Worm (Caenorhabditis elegans) whole organism, mixed stage, embryonic: ENCODE measurements around the gene Y116F11A.3.

Experiments used
- blmp-1 ChIP-seq: fragments of 150-350 bp; optimal IDR thresholded peaks from 2 replicates; lab custom pipeline; 2014; ENCODE audit warnings: missing biosample characterization, missing genetic modification characterization
- ces-1 ChIP-seq: fragments of 150-350 bp; optimal IDR thresholded peaks from 2 replicates; lab custom pipeline; 2014; ENCODE audit warnings: missing biosample characterization, missing genetic modification reagents, missing genetic modification characterization
- lin-32 ChIP-seq: fragments of 200-800 bp; sonication (Bioruptor generic); optimal IDR thresholded peaks from 2 replicates; lab custom pipeline; 2018; ENCODE audit warnings: mild to moderate bottlenecking, missing genetic modification characterization, missing compliant biosample characterization
- nhr-237 ChIP-seq: fragments of 150-350 bp; optimal IDR thresholded peaks from 2 replicates; lab custom pipeline; 2014; ENCODE audit warnings: missing biosample characterization, missing genetic modification characterization
- nhr-76 ChIP-seq: sonication (generic microtip); optimal IDR thresholded peaks from 2 replicates; lab custom pipeline; 2017; ENCODE audit warnings: missing biosample characterization, missing genetic modification characterization
- pha-4 ChIP-seq: fragments of 150-350 bp; optimal IDR thresholded peaks from 2 replicates; lab custom pipeline; 2018; ENCODE audit warnings: missing biosample characterization, missing genetic modification reagents, missing genetic modification characterization
- snpc-4 ChIP-seq: fragments of 150-350 bp; optimal IDR thresholded peaks from 2 replicates; lab custom pipeline; 2014; ENCODE audit warnings: missing biosample characterization, missing genetic modification characterization
- sptf-1 ChIP-seq: sonication (generic microtip); optimal IDR thresholded peaks from 2 replicates; lab custom pipeline; 2017; ENCODE audit warnings: mild to moderate bottlenecking, missing genetic modification characterization, moderate library complexity, missing compliant biosample characterization
- unc-39 ChIP-seq: fragments of 150-350 bp; optimal IDR thresholded peaks from 2 replicates; lab custom pipeline; 2014; ENCODE audit warnings: missing biosample characterization, missing genetic modification characterization
- unc-62 ChIP-seq: fragments of 150-350 bp; optimal IDR thresholded peaks from 2 replicates; lab custom pipeline; 2014; ENCODE audit warnings: missing biosample characterization, missing genetic modification reagents, missing genetic modification characterization

DNA sequence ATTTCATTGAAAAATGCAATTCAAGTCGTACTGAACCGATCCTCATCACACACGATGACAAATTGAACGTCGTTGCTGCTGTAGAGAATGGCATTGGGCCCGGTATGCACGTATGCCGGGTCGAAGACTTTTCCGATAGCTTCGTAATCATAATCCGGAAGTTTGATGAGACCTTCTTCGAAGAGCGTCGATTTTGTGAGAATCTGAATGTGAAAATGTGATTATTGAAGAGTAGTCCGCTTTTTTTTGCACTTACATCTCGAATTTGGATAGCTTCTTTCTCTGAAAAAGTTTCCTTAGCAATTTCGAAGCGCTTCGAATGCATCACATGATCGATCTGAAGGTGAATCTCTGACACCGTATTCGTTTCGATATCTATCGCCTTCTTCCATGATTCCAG lies 48.4 kb downstream of the Y116F11A.3 start, which contains the start of gene fbxa-118:
- TF ChIP-seq nhr-76 (tag; lab: Kevin White, UChicago) (no peak), lin-32 (GFP tag; lab: Kevin White, UChicago) (no peak), pha-4 (tag; lab: Kevin White, UChicago) (no peak), snpc-4 (tag; lab: Kevin White, UChicago) (no peak), unc-62 (GFP tag; lab: Kevin White, UChicago) (no peak), sptf-1 (tag; lab: Kevin White, UChicago) (no peak), blmp-1 (no peak), nhr-237 (no peak), unc-39 (tag; lab: Kevin White, UChicago) (no peak), ces-1 (GFP tag; lab: Kevin White, UChicago) (no peak)
